Fruit fly (Drosophila melanogaster): Measurements from ENCODE around the gene ko.

The ko gene

dm6 chr3L:21058651-21059050 lies 72.3 kb downstream of the ko start (continued):
- TF ChIP-seq CG43689 (GFP tag; IDR thresholded peaks at IDR 0.05) (no peak), CG15514 (GFP tag; optimal IDR thresholded peaks at IDR 0.05) (peak; percentile 8), Opbp (GFP tag; IDR thresholded peaks at IDR 0.05; ENCODE audit: partially characterized antibody) (peak; percentile 59; the same call in 1 of the 3 replicates), CG3163 (GFP tag; optimal IDR thresholded peaks at IDR 0.05) (peak; percentile 55), stwl (tag; optimal IDR thresholded peaks at IDR 0.05) (no peak), wek (GFP tag; optimal IDR thresholded peaks at IDR 0.05) (peak; percentile 1), cas (GFP tag; IDR thresholded peaks at IDR 0.05) (no peak), gro (GFP tag; optimal IDR thresholded peaks at IDR 0.05) (peak; percentile 57), MTF-1 (GFP tag; optimal IDR thresholded peaks at IDR 0.05; ENCODE audit: borderline replicate concordance) (peak; percentile 11), CG8924 (tag; optimal IDR thresholded peaks at IDR 0.05) (peak; percentile 21), CG14441 (GFP tag; IDR thresholded peaks at IDR 0.05) (peak; percentile 43), CG34376 (GFP tag; optimal IDR thresholded peaks at IDR 0.05) (peak; percentile 50), vfl (GFP tag; optimal IDR thresholded peaks at IDR 0.05) (no peak), CG13775 (GFP tag; optimal IDR thresholded peaks at IDR 0.05) (no peak), CG18599 (GFP tag; optimal IDR thresholded peaks at IDR 0.05) (peak; percentile 9), CG2202 (tag; optimal IDR thresholded peaks at IDR 0.05) (no peak), Hmr (GFP tag; optimal IDR thresholded peaks at IDR 0.05) (peak; percentile 29), CG6175 (GFP tag; IDR thresholded peaks at IDR 0.05) (0 out of 3 replicates have a peak, but pooled peaks have one; percentile 9), so (GFP tag; IDR thresholded peaks at IDR 0.05) (0 out of 3 replicates have a peak, but pooled peaks have one; percentile 40), dpn (GFP tag; optimal IDR thresholded peaks at IDR 0.05) (no peak), Oaz (GFP tag; IDR thresholded peaks at IDR 0.05) (no peak), CG17361 (GFP tag; IDR thresholded peaks at IDR 0.05) (no peak), abd-A (tag; optimal IDR thresholded peaks at IDR 0.05) (peak; percentile 31), cwo (GFP tag; optimal IDR thresholded peaks at IDR 0.05) (peak; percentile 7), chm (GFP tag; IDR thresholded peaks at IDR 0.05) (peak; percentile 38; the same call in 1 of the 2 replicates), Atf6 (GFP tag; IDR thresholded peaks at IDR 0.05) (peak; percentile 41; the same call in 1 of the 2 replicates), Xrp1 (GFP tag; IDR thresholded peaks at IDR 0.05) (no peak), rib (GFP tag; IDR thresholded peaks at IDR 0.05) (peak; percentile 63; the same call in 1 of the 2 replicates), Dip3 (GFP tag; optimal IDR thresholded peaks at IDR 0.05) (no peak), NFAT (GFP tag; IDR thresholded peaks at IDR 0.05) (peak; percentile 60; the same call in 1 of the 2 replicates), Jarid2 (GFP tag; optimal IDR thresholded peaks at IDR 0.05) (peak; percentile 93), CG11398 (GFP tag; optimal IDR thresholded peaks at IDR 0.05) (peak; percentile 21), nom (GFP tag; optimal IDR thresholded peaks at IDR 0.05) (peak; percentile 33), Nf-YC (tag; optimal IDR thresholded peaks at IDR 0.05) (no peak), GATAe (GFP tag; conservative IDR thresholded peaks at IDR 0.05) (no peak), chinmo (GFP tag; IDR thresholded peaks at IDR 0.05; ENCODE audit: partially characterized antibody) (peak; percentile 98), ERR (GFP tag; optimal IDR thresholded peaks at IDR 0.05) (no peak), CG31441 (GFP tag; IDR thresholded peaks at IDR 0.05) (peak; percentile 18; the same call in 1 of the 2 replicates), Awh (GFP tag; IDR thresholded peaks at IDR 0.05) (peak; percentile 53; the same call in 1 of the 2 replicates), PHDP (tag; optimal IDR thresholded peaks at IDR 0.05) (no peak), z (GFP tag; IDR thresholded peaks at IDR 0.05) (no peak), NC2β (GFP tag; optimal IDR thresholded peaks at IDR 0.05) (no peak), CG12769 (tag; optimal IDR thresholded peaks at IDR 0.05) (peak; percentile 65), vnd (GFP tag; IDR thresholded peaks at IDR 0.05; ENCODE audit: partially characterized antibody) (no peak), exex (tag; optimal IDR thresholded peaks at IDR 0.05) (peak; percentile 8), Oli (tag; optimal IDR thresholded peaks at IDR 0.05) (no peak), CG1792 (GFP tag; optimal IDR thresholded peaks at IDR 0.05) (no peak), CG1603 (tag; optimal IDR thresholded peaks at IDR 0.05) (no peak), oc (tag; optimal IDR thresholded peaks at IDR 0.05) (peak; percentile 45), zfh2 (GFP tag; optimal IDR thresholded peaks at IDR 0.05) (peak; percentile 7)
